Fruit fly (Drosophila melanogaster): ENCODE results near the gene CG14708.

Gene CG14708

DNA sequence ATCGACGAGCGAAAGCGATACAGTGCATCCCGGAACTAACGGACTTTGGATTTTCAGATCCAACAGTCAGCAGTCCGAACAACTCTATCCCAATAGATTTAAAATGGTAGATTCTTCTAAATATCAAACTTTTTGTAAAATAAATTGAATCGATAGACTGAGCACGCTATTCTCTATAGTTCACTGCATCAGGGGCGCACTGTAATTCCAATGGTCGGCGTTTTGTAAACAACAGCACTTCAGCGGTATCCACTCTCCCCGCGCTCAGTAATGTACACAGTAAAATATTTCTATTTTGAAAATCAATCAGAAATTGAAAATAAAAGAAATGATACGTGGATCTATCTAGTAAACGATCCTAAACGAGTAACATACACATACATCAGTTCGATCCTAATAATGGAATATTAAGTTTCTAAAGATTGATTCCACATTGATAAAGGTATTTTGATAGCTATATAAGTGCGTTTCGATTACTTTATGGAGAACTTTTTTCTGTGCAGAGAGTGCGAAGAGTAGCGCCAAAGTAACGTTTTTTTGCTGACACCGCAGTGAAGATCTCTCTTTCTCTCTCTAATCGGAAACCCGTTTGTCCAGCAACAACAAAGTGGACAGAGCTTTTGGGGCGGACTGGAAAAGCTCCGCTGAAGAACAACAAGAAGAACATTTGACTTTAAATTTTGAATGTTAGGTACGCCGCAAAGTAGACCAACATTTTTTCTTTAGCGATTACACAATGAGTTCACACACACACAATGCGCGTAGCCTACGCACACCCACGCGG lies 8.6 kb downstream of the CG14708 start (continued):
- TF ChIP-seq ci (GFP tag; IDR thresholded peaks at IDR 0.05) (peak; percentile 93), CG6791 (GFP tag; IDR thresholded peaks at IDR 0.05; ENCODE audit: partially characterized antibody) (no peak), al (GFP tag; IDR thresholded peaks at IDR 0.05) (peak; percentile 92), CG8478 (optimal IDR thresholded peaks at IDR 0.05) (no peak), Sry-β (GFP tag; optimal IDR thresholded peaks at IDR 0.05) (peak; percentile 51), Hr39 (optimal IDR thresholded peaks at IDR 0.05) (no peak), Poxn (GFP tag; IDR thresholded peaks at IDR 0.05) (peak; percentile 80), CG18619 (GFP tag; optimal IDR thresholded peaks at IDR 0.05) (peak; percentile 85), schlank (tag; optimal IDR thresholded peaks at IDR 0.05) (peak; percentile 84), gem (tag; optimal IDR thresholded peaks at IDR 0.05) (peak; percentile 90), CG32772 (GFP tag; IDR thresholded peaks at IDR 0.05) (peak; percentile 94), gce (GFP tag; IDR thresholded peaks at IDR 0.05) (peak; percentile 93), org-1 (GFP tag; optimal IDR thresholded peaks at IDR 0.05) (peak; percentile 85), ATbp (GFP tag; optimal IDR thresholded peaks at IDR 0.05) (peak; percentile 92), Oli (tag; optimal IDR thresholded peaks at IDR 0.05) (peak; percentile 87), CG15073 (GFP tag; optimal IDR thresholded peaks at IDR 0.05) (no peak), Rfx (GFP tag; IDR thresholded peaks at IDR 0.05) (peak; percentile 97), h (optimal IDR thresholded peaks at IDR 0.05) (no peak), Dbx (GFP tag; IDR thresholded peaks at IDR 0.05) (peak; percentile 95), kni (GFP tag; optimal IDR thresholded peaks at IDR 0.05) (peak; percentile 59), otp (GFP tag; IDR thresholded peaks at IDR 0.05) (peak; percentile 85), CG17568 (GFP tag; optimal IDR thresholded peaks at IDR 0.05) (peak; percentile 76), Dip3 (GFP tag; optimal IDR thresholded peaks at IDR 0.05) (peak; percentile 88), Scr (GFP tag; IDR thresholded peaks at IDR 0.05; ENCODE audit: partially characterized antibody) (peak; percentile 23; the same call in 1 of the 2 replicates), CG17361 (GFP tag; IDR thresholded peaks at IDR 0.05) (peak; percentile 96), zfh2 (GFP tag; optimal IDR thresholded peaks at IDR 0.05) (peak; percentile 90), tna (GFP tag; IDR thresholded peaks at IDR 0.05; ENCODE audit: partially characterized antibody) (no peak), Myb (GFP tag; optimal IDR thresholded peaks at IDR 0.05) (peak; percentile 74), CG12391 (tag; optimal IDR thresholded peaks at IDR 0.05) (peak; percentile 86), CG4820 (GFP tag; optimal IDR thresholded peaks at IDR 0.05) (peak; percentile 92), Nf-YB (GFP tag; optimal IDR thresholded peaks at IDR 0.05) (peak; percentile 64), Asciz (GFP tag; optimal IDR thresholded peaks at IDR 0.05) (peak; percentile 86), Ets65A (GFP tag) (peak; percentile 98), sd (tag; optimal IDR thresholded peaks at IDR 0.05) (peak; percentile 94), CG17802 (tag; optimal IDR thresholded peaks at IDR 0.05) (peak; percentile 47), D19A (tag; optimal IDR thresholded peaks at IDR 0.05) (peak; percentile 89), CG12104 (GFP tag; optimal IDR thresholded peaks at IDR 0.05) (peak; percentile 92), CrebB (tag; optimal IDR thresholded peaks at IDR 0.05) (peak; percentile 84), CG12071 (GFP tag; optimal IDR thresholded peaks at IDR 0.05) (peak; percentile 86), CG13894 (tag; optimal IDR thresholded peaks at IDR 0.05) (peak; percentile 91), D (optimal IDR thresholded peaks at IDR 0.05) (no peak), D (GFP tag; optimal IDR thresholded peaks at IDR 0.05) (peak; percentile 81), crp (GFP tag; optimal IDR thresholded peaks at IDR 0.05) (peak in 1 of 2 experiments; percentile 29), dmrt11E (tag; optimal IDR thresholded peaks at IDR 0.05) (peak; percentile 15), CG10366 (GFP tag; IDR thresholded peaks at IDR 0.05) (peak; percentile 88), Ravus (GFP tag; IDR thresholded peaks at IDR 0.05) (peak; percentile 82), NK7.1 (GFP tag; optimal IDR thresholded peaks at IDR 0.05) (peak; percentile 94), dati (GFP tag; IDR thresholded peaks at IDR 0.05) (peak; percentile 71; the same call in 1 of the 2 replicates), H2.0 (GFP tag; IDR thresholded peaks at IDR 0.05) (peak; percentile 89), Elba2 (GFP tag; optimal IDR thresholded peaks at IDR 0.05) (no peak)
